Fruit fly (Drosophila melanogaster): ENCODE results near the gene CG34250.

DNA sequence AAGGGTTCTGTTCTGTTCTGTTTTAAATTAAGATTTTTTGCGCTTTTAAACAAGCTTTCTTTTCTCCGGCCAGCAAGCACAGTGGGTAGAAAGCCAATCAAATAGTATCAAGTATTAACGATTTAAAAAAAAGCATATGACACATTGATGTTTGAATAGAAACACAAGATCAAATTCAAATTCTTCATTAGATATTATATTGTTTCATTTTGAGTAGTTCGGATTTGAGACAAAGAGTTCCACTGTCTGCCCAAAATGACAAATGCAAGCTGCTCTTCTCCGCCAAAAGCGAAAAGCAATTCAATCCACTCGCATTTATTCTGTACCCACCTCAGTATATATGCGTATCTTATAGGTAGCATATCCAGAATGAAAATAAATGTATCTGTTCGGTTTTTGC, 26.2 kb downstream of the CG34250 start:
- TF ChIP-seq pan (optimal IDR thresholded peaks at IDR 0.05) (no peak), pan (GFP tag; optimal IDR thresholded peaks at IDR 0.05 in 1 of 2, IDR thresholded peaks at IDR 0.05 in 1 of 2) (no peak), B-H2 (GFP tag; optimal IDR thresholded peaks at IDR 0.05) (no peak), CHES-1-like (GFP tag; optimal IDR thresholded peaks at IDR 0.05) (no peak), insv (GFP tag; optimal IDR thresholded peaks at IDR 0.05) (no peak), hbn (GFP tag; IDR thresholded peaks at IDR 0.05; ENCODE audit: partially characterized antibody) (no peak), CG32532 (GFP tag; IDR thresholded peaks at IDR 0.05) (no peak)
